Fruit fly (Drosophila melanogaster): ENCODE data around the gene CG31668.
A peak's percentile ranks its signal among the peaks of the same experiment; 100 is the strongest.

CG31668 gene

dm6 chr2L:2202018-2202852, 3.7 kb downstream of the CG31668 start (continued):
- TF ChIP-seq rib (GFP tag; IDR thresholded peaks at IDR 0.05): peak; percentile 47; the same call in 1 of the 2 replicates
- 0 out of 2 replicates have a peak, but pooled peaks have one; percentile 35 for TF ChIP-seq CG16779 (GFP tag; IDR thresholded peaks at IDR 0.05)
- TF ChIP-seq Taf1 (GFP tag; IDR thresholded peaks at IDR 0.05): peak; percentile 80
- peak; percentile 99 for TF ChIP-seq CG15601 (tag; optimal IDR thresholded peaks at IDR 0.05)
- TF ChIP-seq CG18011 (GFP tag; optimal IDR thresholded peaks at IDR 0.05): peak; percentile 78
- TF ChIP-seq CG9437 (GFP tag; optimal IDR thresholded peaks at IDR 0.05): peak; percentile 94
- TF ChIP-seq CG31224 (GFP tag; IDR thresholded peaks at IDR 0.05): peak; percentile 93
- peak; percentile 66 for TF ChIP-seq Doc3 (GFP tag; IDR thresholded peaks at IDR 0.05; ENCODE audit: partially characterized antibody)
- TF ChIP-seq lilli (GFP tag; optimal IDR thresholded peaks at IDR 0.05): peak; percentile 97
- TF ChIP-seq CG10959 (GFP tag; IDR thresholded peaks at IDR 0.05): peak; percentile 100
- TF ChIP-seq H2.0 (GFP tag; IDR thresholded peaks at IDR 0.05): peak; percentile 99
- TF ChIP-seq ham (GFP tag; IDR thresholded peaks at IDR 0.05): 0 out of 2 replicates have a peak, but pooled peaks have one; percentile 35
- TF ChIP-seq kni (GFP tag; optimal IDR thresholded peaks at IDR 0.05): peak; percentile 96
- TF ChIP-seq HLH54F (GFP tag; optimal IDR thresholded peaks at IDR 0.05): peak; percentile 89
- peak; percentile 97 for TF ChIP-seq HHEX (GFP tag; optimal IDR thresholded peaks at IDR 0.05)
- TF ChIP-seq NFAT (GFP tag; IDR thresholded peaks at IDR 0.05): peak; percentile 80
- TF ChIP-seq crol (GFP tag; IDR thresholded peaks at IDR 0.05): peak; percentile 98
- peak; percentile 96 for TF ChIP-seq danr (GFP tag; IDR thresholded peaks at IDR 0.05)
- peak; percentile 100 for TF ChIP-seq Asciz (GFP tag; optimal IDR thresholded peaks at IDR 0.05)
- peak; percentile 97 for TF ChIP-seq Dad (GFP tag; optimal IDR thresholded peaks at IDR 0.05)
- peak; percentile 72; the same call in 2 of the 3 replicates for TF ChIP-seq mld (GFP tag; IDR thresholded peaks at IDR 0.05; ENCODE audit: partially characterized antibody)
- TF ChIP-seq zfh2 (GFP tag; optimal IDR thresholded peaks at IDR 0.05): no peak
- peak; percentile 98 for TF ChIP-seq run (tag; optimal IDR thresholded peaks at IDR 0.05)
- TF ChIP-seq pita (GFP tag; optimal IDR thresholded peaks at IDR 0.05): no peak
- peak; percentile 100 for TF ChIP-seq fd96Cb (tag; optimal IDR thresholded peaks at IDR 0.05)
- peak; percentile 3 for TF ChIP-seq zf30C (GFP tag; optimal IDR thresholded peaks at IDR 0.05)
- peak; percentile 95 for TF ChIP-seq CHES-1-like (GFP tag; optimal IDR thresholded peaks at IDR 0.05)
- TF ChIP-seq luna (GFP tag; optimal IDR thresholded peaks at IDR 0.05): no peak
- peak; percentile 97 for TF ChIP-seq onecut (GFP tag; IDR thresholded peaks at IDR 0.05)
- peak; percentile 90 for TF ChIP-seq cwo (GFP tag; optimal IDR thresholded peaks at IDR 0.05)
- TF ChIP-seq sna (GFP tag; IDR thresholded peaks at IDR 0.05; ENCODE audit: partially characterized antibody): peak; percentile 80
- peak; percentile 97 for TF ChIP-seq jigr1 (GFP tag; IDR thresholded peaks at IDR 0.05)
- peak; percentile 70; the same call in 2 of the 3 replicates for TF ChIP-seq knrl (GFP tag; IDR thresholded peaks at IDR 0.05; ENCODE audit: partially characterized antibody)
- TF ChIP-seq stwl (tag; optimal IDR thresholded peaks at IDR 0.05): peak; percentile 96
- peak; percentile 99 for TF ChIP-seq CG10267 (tag; optimal IDR thresholded peaks at IDR 0.05)
- TF ChIP-seq CG3847 (GFP tag; IDR thresholded peaks at IDR 0.05): peak; percentile 89
- TF ChIP-seq Max (GFP tag; optimal IDR thresholded peaks at IDR 0.05): peak; percentile 98
- TF ChIP-seq CG17361 (GFP tag; IDR thresholded peaks at IDR 0.05): peak; percentile 99
- TF ChIP-seq unpg (GFP tag; optimal IDR thresholded peaks at IDR 0.05): peak; percentile 99
- TF ChIP-seq CG7987 (GFP tag; optimal IDR thresholded peaks at IDR 0.05): peak; percentile 79
- peak; percentile 99 to 100 for TF ChIP-seq bsh (GFP tag; optimal IDR thresholded peaks at IDR 0.05)
- peak; percentile 99 for TF ChIP-seq zen (tag; optimal IDR thresholded peaks at IDR 0.05)
- TF ChIP-seq Pdp1 (GFP tag; optimal IDR thresholded peaks at IDR 0.05): peak; percentile 97 to 98
- TF ChIP-seq sima (GFP tag; optimal IDR thresholded peaks at IDR 0.05): peak; percentile 90
- TF ChIP-seq CG4424 (GFP tag; optimal IDR thresholded peaks at IDR 0.05): peak; percentile 99
- TF ChIP-seq gcm2 (GFP tag; optimal IDR thresholded peaks at IDR 0.05): peak; percentile 95
- peak; percentile 100 for TF ChIP-seq croc (GFP tag; conservative IDR thresholded peaks at IDR 0.05)
- peak; percentile 78 for TF ChIP-seq Rfx (GFP tag; IDR thresholded peaks at IDR 0.05)
